Worm (Caenorhabditis elegans) whole organism, young adult: Measurements from ENCODE around the gene Y44A6D.5.

ENCODE experiments used
- F33H1.4 ChIP-seq: fragments of 200-800 bp; sonication (Bioruptor generic); IDR thresholded peaks from 2 replicates; pipeline ENCODE4 v1.3.6; 2022; ENCODE audit warnings: missing genetic modification reagents, missing genetic modification characterization, missing compliant biosample characterization
- F37B4.10 ChIP-seq: fragments of 200-800 bp; sonication (Bioruptor generic); IDR thresholded peaks from 2 replicates; pipeline ENCODE4 v1.3.6; 2022; ENCODE audit warnings: missing genetic modification characterization, missing compliant biosample characterization
- F49E8.2 ChIP-seq: sonication (generic microtip); optimal IDR thresholded peaks from 3 replicates; lab custom pipeline; 2017; ENCODE audit warnings: missing genetic modification characterization, mild to moderate bottlenecking, missing compliant biosample characterization, antibody characterized with exemption, moderate library complexity; ENCODE audit not compliant: insufficient read depth
- F52B5.7 ChIP-seq: sonication (generic microtip); optimal IDR thresholded peaks from 2 replicates; lab custom pipeline; 2016; ENCODE audit warnings: mild to moderate bottlenecking, missing genetic modification characterization, missing compliant biosample characterization
- F55B11.4 ChIP-seq: sonication (generic microtip); optimal IDR thresholded peaks from 2 replicates; lab custom pipeline; 2016; ENCODE audit warnings: missing compliant biosample characterization, missing genetic modification characterization, borderline replicate concordance; ENCODE audit not compliant: insufficient read depth
- K11D2.4 ChIP-seq: fragments of 200-800 bp; sonication (Bioruptor generic); IDR thresholded peaks from 2 replicates; pipeline ENCODE4 v1.3.6; 2022; ENCODE audit warnings: missing genetic modification reagents, missing genetic modification characterization, missing compliant biosample characterization
- T26A5.8 ChIP-seq: sonication (generic microtip); optimal IDR thresholded peaks from 2 replicates; lab custom pipeline; 2016; ENCODE audit warnings: missing genetic modification characterization, missing compliant biosample characterization
- ZK185.1 ChIP-seq: sonication (generic microtip); optimal IDR thresholded peaks from 2 replicates; lab custom pipeline; 2016; ENCODE audit warnings: mild to moderate bottlenecking, missing genetic modification characterization, missing compliant biosample characterization; ENCODE audit not compliant: poor library complexity, severe bottlenecking
- atf-7 ChIP-seq: sonication (generic microtip); optimal IDR thresholded peaks from 2 replicates; lab custom pipeline; 2017; ENCODE audit warnings: mild to moderate bottlenecking, missing genetic modification characterization, missing compliant biosample characterization
- attf-5 ChIP-seq: fragments of 200-800 bp; sonication (Bioruptor generic); optimal IDR thresholded peaks from 2 replicates; lab custom pipeline; 2018; ENCODE audit warnings: mild to moderate bottlenecking, missing genetic modification characterization, missing compliant biosample characterization
- cebp-1 ChIP-seq, 2 experiments: fragments of 200-800 bp in 1 of 2; sonication (Bioruptor generic) in 1 of 2; sonication (generic microtip) in 1 of 2; IDR thresholded peaks in 1 of 2; optimal IDR thresholded peaks in 1 of 2; 2 replicates each; pipeline versions ENCODE4 v1.3.6 to Lab custom; 2017 to 2022; ENCODE audit warnings: missing compliant biosample characterization in 2 of 2, missing genetic modification characterization in 2 of 2, mild to moderate bottlenecking in 1 of 2, missing genetic modification reagents in 1 of 2, moderate library complexity in 1 of 2
- cebp-2 ChIP-seq: fragments of 200-800 bp; sonication (Bioruptor generic); IDR thresholded peaks from 2 replicates; pipeline ENCODE4 v1.3.6; 2022; ENCODE audit warnings: missing genetic modification characterization, missing compliant biosample characterization
- ceh-100 ChIP-seq: fragments of 200-800 bp; sonication (Bioruptor generic); IDR thresholded peaks from 2 replicates; pipeline ENCODE4 v1.3.6; 2022; ENCODE audit warnings: missing genetic modification reagents, missing genetic modification characterization, missing compliant biosample characterization
- ceh-40 ChIP-seq: fragments of 200-800 bp; sonication (Bioruptor generic); IDR thresholded peaks from 2 replicates; pipeline ENCODE4 v1.3.6; 2022; ENCODE audit warnings: missing genetic modification characterization, missing compliant biosample characterization
- ceh-58 ChIP-seq: fragments of 200-800 bp; sonication (Bioruptor generic); IDR thresholded peaks from 2 replicates; pipeline ENCODE4 v1.3.6; 2022; ENCODE audit warnings: missing genetic modification characterization, missing compliant biosample characterization
- efl-1 ChIP-seq: fragments of 150-350 bp; optimal IDR thresholded peaks from 2 replicates; lab custom pipeline; 2014; ENCODE audit warnings: missing biosample characterization, missing genetic modification reagents, missing genetic modification characterization
- ets-4 ChIP-seq: fragments of 200-800 bp; sonication (Bioruptor generic); optimal IDR thresholded peaks from 2 replicates; lab custom pipeline; 2018; ENCODE audit warnings: mild to moderate bottlenecking, missing genetic modification characterization, missing compliant biosample characterization
- fkh-3 ChIP-seq: sonication (generic microtip); optimal IDR thresholded peaks from 2 replicates; lab custom pipeline; 2016; ENCODE audit warnings: mild to moderate bottlenecking, missing genetic modification characterization, missing compliant biosample characterization
- hmg-20 ChIP-seq: fragments of 200-800 bp; sonication (Bioruptor generic); IDR thresholded peaks from 2 replicates; pipeline ENCODE4 v1.3.6; 2022; ENCODE audit warnings: missing genetic modification reagents, missing genetic modification characterization, missing compliant biosample characterization
- hsf-1 ChIP-seq: fragments of 200-800 bp; sonication (Bioruptor generic); IDR thresholded peaks from 2 replicates; pipeline ENCODE4 v1.3.6; 2022; ENCODE audit warnings: missing genetic modification reagents, missing genetic modification characterization, missing compliant biosample characterization
- let-607 ChIP-seq, 2 experiments: fragments of 200-800 bp in 1 of 2; sonication (Bioruptor generic) in 1 of 2; sonication (generic microtip) in 1 of 2; optimal IDR thresholded peaks; 2 replicates each; lab custom pipeline; 2016 to 2018; ENCODE audit warnings: mild to moderate bottlenecking in 2 of 2, missing compliant biosample characterization in 2 of 2, missing genetic modification characterization in 2 of 2, moderate library complexity in 2 of 2, missing genotype in 1 of 2
- lin-40 ChIP-seq: sonication (generic microtip); optimal IDR thresholded peaks from 2 replicates; lab custom pipeline; 2016; ENCODE audit warnings: missing genetic modification characterization, mild to moderate bottlenecking, missing compliant biosample characterization, missing genotype, missing genetic modification reagents
- lsl-1 ChIP-seq: fragments of 200-800 bp; sonication (Bioruptor generic); optimal IDR thresholded peaks from 2 replicates; lab custom pipeline; 2018; ENCODE audit warnings: mild to moderate bottlenecking, missing genetic modification characterization, moderate library complexity, missing compliant biosample characterization
- madf-10 ChIP-seq: sonication (generic microtip); optimal IDR thresholded peaks from 2 replicates; lab custom pipeline; 2016; ENCODE audit warnings: mild to moderate bottlenecking, missing genetic modification characterization, missing compliant biosample characterization
- madf-6 ChIP-seq: fragments of 200-800 bp; sonication (Bioruptor generic); IDR thresholded peaks from 2 replicates; pipeline ENCODE4 v1.3.6; 2022; ENCODE audit warnings: missing genetic modification reagents, missing genetic modification characterization, missing compliant biosample characterization
- nhr-27 ChIP-seq: fragments of 200-800 bp; sonication (Bioruptor generic); optimal IDR thresholded peaks from 2 replicates; lab custom pipeline; 2018; ENCODE audit warnings: mild to moderate bottlenecking, missing genetic modification characterization, moderate library complexity, missing compliant biosample characterization
- nhr-80 ChIP-seq: sonication (generic microtip); optimal IDR thresholded peaks from 2 replicates; lab custom pipeline; 2016; ENCODE audit warnings: missing genetic modification characterization, missing compliant biosample characterization
- nhr-90 ChIP-seq: sonication (generic microtip); optimal IDR thresholded peaks from 2 replicates; lab custom pipeline; 2016; ENCODE audit warnings: missing genotype, mild to moderate bottlenecking, missing genetic modification characterization, missing compliant biosample characterization
- rcor-1 ChIP-seq: fragments of 200-800 bp; sonication (Bioruptor generic); IDR thresholded peaks from 2 replicates; pipeline ENCODE4 v1.3.6; 2022; ENCODE audit warnings: missing genetic modification reagents, missing genetic modification characterization, missing compliant biosample characterization
- rec-8 ChIP-seq, 2 experiments: sonication (generic microtip); optimal IDR thresholded peaks; 2 replicates each; lab custom pipeline; 2016; ENCODE audit warnings: mild to moderate bottlenecking in 2 of 2, missing genetic modification characterization in 2 of 2, missing genetic modification reagents in 2 of 2, missing genotype in 2 of 2, missing biosample characterization in 1 of 2, missing compliant biosample characterization in 1 of 2, moderate library complexity in 1 of 2
- sea-2 ChIP-seq: fragments of 200-800 bp; sonication (Bioruptor generic); IDR thresholded peaks from 2 replicates; pipeline ENCODE4 v1.3.6; 2022; ENCODE audit warnings: missing genetic modification characterization, missing compliant biosample characterization
- snpc-3.4 ChIP-seq: sonication (generic microtip); optimal IDR thresholded peaks from 2 replicates; lab custom pipeline; 2017; ENCODE audit warnings: missing genetic modification characterization, mild to moderate bottlenecking, missing compliant biosample characterization, antibody characterized with exemption, moderate library complexity, missing genotype, missing genetic modification reagents
- sptf-2 ChIP-seq: fragments of 200-800 bp; sonication (Bioruptor generic); optimal IDR thresholded peaks from 2 replicates; lab custom pipeline; 2018; ENCODE audit warnings: mild to moderate bottlenecking, missing genetic modification characterization, missing compliant biosample characterization
- unc-130 ChIP-seq: sonication (generic microtip); optimal IDR thresholded peaks from 2 replicates; lab custom pipeline; 2016; ENCODE audit warnings: missing genetic modification reagents, missing genetic modification characterization, missing compliant biosample characterization
- zim-3 ChIP-seq: sonication (generic microtip); optimal IDR thresholded peaks from 2 replicates; lab custom pipeline; 2017; ENCODE audit warnings: mild to moderate bottlenecking, missing genetic modification characterization, moderate library complexity, missing compliant biosample characterization

The Y44A6D.5 gene

DNA sequence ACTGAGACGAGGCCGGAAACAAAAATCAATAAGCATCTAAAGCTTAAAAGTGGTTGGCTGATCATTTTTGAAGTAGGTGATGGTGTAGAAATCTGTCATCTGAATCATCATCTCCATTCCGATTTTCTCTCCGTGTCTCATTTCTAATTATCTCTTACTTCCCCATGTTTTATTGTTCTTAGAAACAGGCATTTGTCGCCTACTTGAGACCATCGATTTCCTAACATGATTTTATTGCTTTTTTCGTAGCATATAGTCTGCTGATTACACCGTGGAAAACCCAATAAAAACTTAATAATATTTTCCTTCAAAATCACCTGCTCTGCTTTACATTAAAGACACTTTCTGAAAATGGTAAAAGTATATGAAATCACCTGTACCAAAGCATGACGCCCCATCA, 27.5 kb downstream of the Y44A6D.5 start, which contains the start of gene F38A6.4:
F38A6.4 (minus strand) TSS at position 101 of the 400 bp plus-strand sequence.
- TF ChIP-seq ets-4 (no peak), T26A5.8 (tag; lab: Kevin White, UChicago) (no peak), lsl-1 (GFP tag; lab: Kevin White, UChicago) (no peak), sptf-2 (GFP tag; lab: Kevin White, UChicago) (no peak), rcor-1 (no peak), rec-8 (tag; optimal IDR thresholded peaks at IDR 0.05; lab: Kevin White, UChicago) (no peak)

DNA sequence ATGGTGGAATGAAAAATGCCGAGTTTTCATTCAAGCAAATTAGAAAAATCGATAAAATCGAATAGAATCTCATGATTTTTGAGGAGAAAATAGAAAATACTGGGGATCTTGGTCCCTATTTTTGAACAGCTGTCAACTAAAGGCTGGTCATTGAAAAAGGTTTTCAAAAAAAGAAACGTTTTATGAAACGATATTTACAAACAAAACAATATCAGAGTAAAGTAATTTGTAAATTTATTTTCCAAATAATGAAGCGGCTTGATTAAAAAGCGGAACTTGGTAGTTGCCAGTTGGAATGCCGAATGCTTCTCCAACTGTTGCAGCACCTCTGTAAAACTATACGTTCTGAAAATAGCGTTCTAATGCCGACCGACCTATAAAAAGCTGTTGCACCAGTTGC, 29.2 kb downstream of the Y44A6D.5 start, which contains the start of gene F38A6.5:
F38A6.5 (minus strand) TSS at position 101 of the 400 bp plus-strand sequence.
- no peak for TF ChIP-seq rcor-1
- TF ChIP-seq F33H1.4 (GFP tag; lab: Robert Waterston, UW): no peak
- no peak for TF ChIP-seq snpc-3.4 (tag; lab: Kevin White, UChicago)
- TF ChIP-seq zim-3: no peak
- TF ChIP-seq cebp-2 (GFP tag; lab: Robert Waterston, UW): no peak
- no peak for TF ChIP-seq let-607 (tag; optimal IDR thresholded peaks at IDR 0.05; lab: Kevin White, UChicago)
- TF ChIP-seq madf-10 (tag; lab: Kevin White, UChicago): no peak
- no peak for TF ChIP-seq ZK185.1 (tag; lab: Kevin White, UChicago)
- TF ChIP-seq F49E8.2 (tag; lab: Kevin White, UChicago): no peak
- TF ChIP-seq F52B5.7 (tag; lab: Kevin White, UChicago): no peak
- no peak for TF ChIP-seq sea-2 (GFP tag; lab: Robert Waterston, UW)
- TF ChIP-seq hsf-1: no peak
- TF ChIP-seq K11D2.4: no peak

DNA sequence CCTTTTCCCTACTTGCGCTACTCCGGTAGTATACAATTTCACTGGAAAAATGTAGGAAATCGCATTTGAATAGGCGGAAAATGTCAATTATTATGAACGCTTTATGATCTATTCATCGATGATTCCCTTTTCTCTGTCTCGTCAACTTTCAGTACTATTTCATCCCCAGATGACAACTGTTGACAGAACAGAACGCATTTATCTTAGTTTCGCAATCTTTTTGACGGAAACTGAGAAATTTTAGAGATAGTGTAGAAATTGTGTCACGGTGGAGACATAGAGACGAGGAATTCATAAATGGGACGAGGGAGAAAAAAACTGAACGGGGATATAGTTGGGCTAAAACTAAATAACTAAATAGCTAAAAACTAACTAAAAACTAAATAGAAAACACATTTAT, 31.1 kb downstream of the Y44A6D.5 start:
- TF ChIP-seq hmg-20 (no peak), cebp-1 (GFP tag; IDR thresholded peaks at IDR 0.05; lab: Robert Waterston, UW) (no peak), cebp-1 (tag; optimal IDR thresholded peaks at IDR 0.05; lab: Kevin White, UChicago) (peak; percentile 79), F55B11.4 (tag; lab: Kevin White, UChicago) (no peak), ceh-40 (GFP tag; lab: Robert Waterston, UW) (no peak)

DNA sequence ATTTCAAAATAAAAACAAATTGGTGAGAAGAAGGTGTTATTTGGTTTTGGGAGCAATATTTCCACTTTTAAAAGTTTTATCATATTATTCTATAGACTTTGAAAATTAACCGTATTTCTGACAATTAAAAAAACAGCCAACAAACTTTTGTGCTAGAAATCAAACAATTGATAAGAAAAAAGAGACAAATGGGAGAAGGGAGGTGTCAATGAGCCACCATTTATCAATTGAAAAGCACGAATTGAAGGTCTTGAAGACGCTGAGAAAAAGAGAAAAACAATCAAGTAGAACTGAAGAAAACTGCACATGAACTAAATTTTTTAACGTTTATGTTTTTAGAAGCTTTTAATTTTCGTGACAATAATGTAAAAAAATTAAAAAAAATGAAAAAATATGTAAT, 32.0 kb downstream of the Y44A6D.5 start:
- no peak for TF ChIP-seq madf-6
- TF ChIP-seq madf-10 (tag; lab: Kevin White, UChicago): peak; percentile 30
- no peak for TF ChIP-seq sea-2 (GFP tag; lab: Robert Waterston, UW)
- no peak for TF ChIP-seq ceh-40 (GFP tag; lab: Robert Waterston, UW)
- no peak for TF ChIP-seq fkh-3 (tag; lab: Kevin White, UChicago)
- no peak for TF ChIP-seq ceh-100 (GFP tag; lab: Robert Waterston, UW)
- no peak for TF ChIP-seq atf-7
- TF ChIP-seq lin-40: no peak
- TF ChIP-seq let-607 (tag; optimal IDR thresholded peaks at IDR 0.05; lab: Kevin White, UChicago): peak in 1 of 2 experiments; percentile 4
- no peak for TF ChIP-seq F52B5.7 (tag; lab: Kevin White, UChicago)
- no peak for TF ChIP-seq lsl-1 (GFP tag; lab: Kevin White, UChicago)
- TF ChIP-seq attf-5 (GFP tag; lab: Kevin White, UChicago): no peak
- peak; percentile 78 for TF ChIP-seq nhr-80
- TF ChIP-seq nhr-90: no peak

DNA sequence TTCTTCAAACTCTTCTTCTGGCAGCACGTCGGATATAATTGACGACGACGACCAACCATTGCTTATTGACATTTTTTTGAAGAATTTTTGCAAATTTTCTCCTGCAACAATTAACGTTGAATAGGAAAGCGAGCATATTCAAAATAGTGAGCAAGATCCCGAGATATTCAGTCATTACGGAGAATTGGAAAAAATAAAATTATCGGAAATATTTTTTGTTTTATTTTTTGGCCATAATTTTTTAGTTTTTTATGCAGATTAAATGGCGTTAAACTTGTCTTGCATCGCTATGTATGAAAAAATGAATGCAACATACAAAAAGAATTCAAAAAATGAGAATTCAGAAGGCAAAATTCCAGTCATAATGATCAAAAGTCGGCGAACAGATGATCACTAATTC, 32.7 kb downstream of the Y44A6D.5 start, which contains the start of gene elp-1:
elp-1 (minus strand) TSS at position 101 of the 400 bp plus-strand sequence.
- TF ChIP-seq ceh-58: no peak
- no peak for TF ChIP-seq nhr-27 (tag; lab: Kevin White, UChicago)
- TF ChIP-seq efl-1 (GFP tag; lab: Kevin White, UChicago): no peak
- TF ChIP-seq unc-130 (GFP tag; lab: Kevin White, UChicago): no peak
- TF ChIP-seq F37B4.10: no peak
